Fruit fly (Drosophila melanogaster): ENCODE results near the gene prage.

DNA sequence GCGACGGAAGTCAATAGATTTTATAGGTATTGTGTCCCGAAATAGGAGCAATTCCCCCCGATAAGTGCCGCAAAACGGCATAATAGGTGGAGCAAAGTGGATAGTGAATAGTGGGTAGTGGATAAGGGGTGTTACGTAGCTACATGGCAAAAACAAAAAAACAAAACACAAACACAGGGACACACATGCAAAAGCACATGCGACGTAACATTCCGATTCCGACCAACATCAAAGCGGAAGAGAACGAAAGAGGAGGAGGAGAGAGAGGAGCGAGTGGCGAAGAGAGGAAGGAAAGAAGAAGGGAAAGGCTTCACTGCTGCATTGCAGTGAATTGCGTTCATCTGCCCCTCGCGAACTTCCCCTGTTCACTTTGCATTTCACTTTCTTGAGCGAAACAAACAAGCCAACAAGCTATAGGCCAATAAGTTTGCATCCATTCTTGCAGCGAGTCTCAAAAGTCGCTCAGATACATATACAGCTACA, 869 bp downstream of the prage start:
- TF ChIP-seq CG6792 (GFP tag; optimal IDR thresholded peaks at IDR 0.05) = no peak
- no peak for TF ChIP-seq CG7368 (GFP tag; optimal IDR thresholded peaks at IDR 0.05)
- no peak for TF ChIP-seq CG8119 (GFP tag; IDR thresholded peaks at IDR 0.05)
- TF ChIP-seq cyc (GFP tag; optimal IDR thresholded peaks at IDR 0.05) = no peak
